Worm (Caenorhabditis elegans) whole organism, mixed stage, embryonic: ENCODE results near the gene nhr-281.

Source experiments
- M03D4.4 ChIP-seq: sonication (generic microtip); optimal IDR thresholded peaks from 2 replicates; lab custom pipeline; 2017; ENCODE audit warnings: mild to moderate bottlenecking, missing genetic modification characterization, missing compliant biosample characterization
- bed-3 ChIP-seq: fragments of 200-800 bp; sonication (Bioruptor generic); optimal IDR thresholded peaks from 3 replicates; lab custom pipeline; 2018; ENCODE audit warnings: mild to moderate bottlenecking, missing genetic modification characterization, moderate library complexity, missing compliant biosample characterization
- blmp-1 ChIP-seq: fragments of 150-350 bp; optimal IDR thresholded peaks from 2 replicates; lab custom pipeline; 2014; ENCODE audit warnings: missing biosample characterization, missing genetic modification characterization
- ceh-39 ChIP-seq: fragments of 150-350 bp; optimal IDR thresholded peaks from 2 replicates; lab custom pipeline; 2014; ENCODE audit warnings: missing biosample characterization, missing genetic modification characterization
- ceh-43 ChIP-seq: fragments of 200-800 bp; sonication (Bioruptor generic); optimal IDR thresholded peaks from 2 replicates; lab custom pipeline; 2018; ENCODE audit warnings: mild to moderate bottlenecking, missing genetic modification characterization, moderate library complexity, missing compliant biosample characterization
- ceh-83 ChIP-seq: fragments of 200-800 bp; sonication (Bioruptor generic); optimal IDR thresholded peaks from 2 replicates; lab custom pipeline; 2018; ENCODE audit warnings: mild to moderate bottlenecking, missing genetic modification characterization, missing compliant biosample characterization
- ces-1 ChIP-seq: fragments of 150-350 bp; optimal IDR thresholded peaks from 2 replicates; lab custom pipeline; 2014; ENCODE audit warnings: missing biosample characterization, missing genetic modification reagents, missing genetic modification characterization
- cnd-1 ChIP-seq: fragments of 200-800 bp; sonication (Bioruptor generic); optimal IDR thresholded peaks from 2 replicates; lab custom pipeline; 2018; ENCODE audit warnings: mild to moderate bottlenecking, missing genetic modification characterization, missing compliant biosample characterization
- drap-1 ChIP-seq: fragments of 200-800 bp; sonication (Bioruptor generic); optimal IDR thresholded peaks from 3 replicates; lab custom pipeline; 2018; ENCODE audit warnings: mild to moderate bottlenecking, missing genetic modification characterization, missing compliant biosample characterization
- flh-1 ChIP-seq: fragments of 200-800 bp; sonication (Bioruptor generic); optimal IDR thresholded peaks from 2 replicates; lab custom pipeline; 2018; ENCODE audit warnings: mild to moderate bottlenecking, missing genetic modification characterization, moderate library complexity, missing compliant biosample characterization
- ham-2 ChIP-seq: fragments of 200-800 bp; sonication (Bioruptor generic); optimal IDR thresholded peaks from 2 replicates; lab custom pipeline; 2018; ENCODE audit warnings: mild to moderate bottlenecking, missing genetic modification characterization, missing compliant biosample characterization
- hlh-1 ChIP-seq: fragments of 150-350 bp; optimal IDR thresholded peaks from 2 replicates; lab custom pipeline; 2014; ENCODE audit warnings: missing biosample characterization, missing genetic modification reagents, missing genetic modification characterization
- lin-13 ChIP-seq: fragments of 150-350 bp; optimal IDR thresholded peaks from 2 replicates; lab custom pipeline; 2014; ENCODE audit warnings: missing biosample characterization, missing genetic modification characterization
- lin-32 ChIP-seq: fragments of 200-800 bp; sonication (Bioruptor generic); optimal IDR thresholded peaks from 2 replicates; lab custom pipeline; 2018; ENCODE audit warnings: mild to moderate bottlenecking, missing genetic modification characterization, missing compliant biosample characterization
- lsy-2 ChIP-seq: fragments of 150-350 bp; optimal IDR thresholded peaks from 2 replicates; lab custom pipeline; 2014; ENCODE audit warnings: missing biosample characterization, missing genetic modification characterization
- mep-1 ChIP-seq: fragments of 150-350 bp; optimal IDR thresholded peaks from 2 replicates; lab custom pipeline; 2017; ENCODE audit warnings: missing biosample characterization, missing genetic modification reagents, missing genetic modification characterization, inconsistent platforms
- mls-2 ChIP-seq: sonication (generic microtip); optimal IDR thresholded peaks from 2 replicates; lab custom pipeline; 2016; ENCODE audit warnings: mild to moderate bottlenecking, missing genetic modification characterization, moderate library complexity, missing compliant biosample characterization
- nhr-12 ChIP-seq: fragments of 150-350 bp; optimal IDR thresholded peaks from 2 replicates; lab custom pipeline; 2014; ENCODE audit warnings: missing biosample characterization, missing genetic modification characterization
- nhr-2 ChIP-seq: fragments of 150-350 bp; optimal IDR thresholded peaks from 2 replicates; lab custom pipeline; 2014; ENCODE audit warnings: missing biosample characterization, missing genetic modification characterization
- nhr-237 ChIP-seq: fragments of 150-350 bp; optimal IDR thresholded peaks from 2 replicates; lab custom pipeline; 2014; ENCODE audit warnings: missing biosample characterization, missing genetic modification characterization
- nhr-28 ChIP-seq: fragments of 150-350 bp; optimal IDR thresholded peaks from 2 replicates; lab custom pipeline; 2014; ENCODE audit warnings: missing biosample characterization, missing genetic modification characterization
- nhr-76 ChIP-seq: sonication (generic microtip); optimal IDR thresholded peaks from 2 replicates; lab custom pipeline; 2017; ENCODE audit warnings: missing biosample characterization, missing genetic modification characterization
- pha-4 ChIP-seq: fragments of 150-350 bp; optimal IDR thresholded peaks from 2 replicates; lab custom pipeline; 2018; ENCODE audit warnings: missing biosample characterization, missing genetic modification reagents, missing genetic modification characterization
- sem-2 ChIP-seq: fragments of 200-800 bp; sonication (Bioruptor generic); optimal IDR thresholded peaks from 2 replicates; lab custom pipeline; 2018; ENCODE audit warnings: mild to moderate bottlenecking, missing genetic modification characterization, missing compliant biosample characterization
- snpc-4 ChIP-seq: fragments of 150-350 bp; optimal IDR thresholded peaks from 2 replicates; lab custom pipeline; 2014; ENCODE audit warnings: missing biosample characterization, missing genetic modification characterization
- sptf-1 ChIP-seq: sonication (generic microtip); optimal IDR thresholded peaks from 2 replicates; lab custom pipeline; 2017; ENCODE audit warnings: mild to moderate bottlenecking, missing genetic modification characterization, moderate library complexity, missing compliant biosample characterization
- tbx-8 ChIP-seq: fragments of 200-800 bp; sonication (Bioruptor generic); optimal IDR thresholded peaks from 2 replicates; lab custom pipeline; 2018; ENCODE audit warnings: mild to moderate bottlenecking, missing genetic modification characterization, moderate library complexity, missing compliant biosample characterization
- unc-120 ChIP-seq: sonication (generic microtip); optimal IDR thresholded peaks from 2 replicates; lab custom pipeline; 2017; ENCODE audit warnings: missing genetic modification characterization, missing compliant biosample characterization; ENCODE audit not compliant: poor library complexity, severe bottlenecking
- unc-39 ChIP-seq: fragments of 150-350 bp; optimal IDR thresholded peaks from 2 replicates; lab custom pipeline; 2014; ENCODE audit warnings: missing biosample characterization, missing genetic modification characterization
- unc-62 ChIP-seq: fragments of 150-350 bp; optimal IDR thresholded peaks from 2 replicates; lab custom pipeline; 2014; ENCODE audit warnings: missing biosample characterization, missing genetic modification reagents, missing genetic modification characterization
- ztf-11 ChIP-seq: fragments of 150-350 bp; optimal IDR thresholded peaks from 2 replicates; lab custom pipeline; 2014; ENCODE audit warnings: missing biosample characterization, missing genetic modification characterization

nhr-281 gene

ce11 chrX:14132677-14133076 lies 19.4 kb upstream of the nhr-281 start:
- TF ChIP-seq ces-1 (no peak), ceh-39 (tag; lab: Kevin White, UChicago) (no peak), nhr-237 (tag; lab: Kevin White, UChicago) (no peak), mls-2 (tag; lab: Kevin White, UChicago) (no peak), tbx-8 (GFP tag; lab: Kevin White, UChicago) (no peak), nhr-28 (tag; lab: Kevin White, UChicago) (no peak), lin-32 (no peak), bed-3 (GFP tag; lab: Kevin White, UChicago) (no peak), nhr-12 (no peak), nhr-76 (tag; lab: Kevin White, UChicago) (no peak), unc-120 (tag; lab: Kevin White, UChicago) (no peak), lin-13 (tag; lab: Kevin White, UChicago) (no peak)

DNA sequence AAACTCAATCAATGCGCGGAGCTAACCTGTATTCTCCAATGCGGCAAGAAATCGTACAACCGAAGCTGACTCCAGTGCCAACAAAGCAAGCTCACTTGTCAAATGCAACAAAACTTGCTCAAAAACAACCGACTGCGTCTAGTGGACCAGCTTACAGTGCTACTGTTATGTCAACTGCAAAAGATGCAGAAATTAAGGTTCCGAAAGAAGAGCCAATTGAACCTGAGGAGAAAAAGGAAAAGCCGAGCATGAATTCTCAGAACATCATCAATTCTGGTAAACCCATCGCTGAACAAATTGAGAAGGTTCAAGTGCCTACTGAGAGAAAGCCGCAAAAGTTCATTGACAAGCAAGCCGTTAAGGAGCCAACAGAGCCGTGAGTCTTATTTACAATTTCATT lies 18.2 kb upstream of the nhr-281 start:
- TF ChIP-seq unc-120 (tag; lab: Kevin White, UChicago) (no peak), M03D4.4 (no peak), sptf-1 (tag; lab: Kevin White, UChicago) (no peak), ham-2 (no peak)
- TF ChIP-seq, all 35 proteins: peak for 0

DNA sequence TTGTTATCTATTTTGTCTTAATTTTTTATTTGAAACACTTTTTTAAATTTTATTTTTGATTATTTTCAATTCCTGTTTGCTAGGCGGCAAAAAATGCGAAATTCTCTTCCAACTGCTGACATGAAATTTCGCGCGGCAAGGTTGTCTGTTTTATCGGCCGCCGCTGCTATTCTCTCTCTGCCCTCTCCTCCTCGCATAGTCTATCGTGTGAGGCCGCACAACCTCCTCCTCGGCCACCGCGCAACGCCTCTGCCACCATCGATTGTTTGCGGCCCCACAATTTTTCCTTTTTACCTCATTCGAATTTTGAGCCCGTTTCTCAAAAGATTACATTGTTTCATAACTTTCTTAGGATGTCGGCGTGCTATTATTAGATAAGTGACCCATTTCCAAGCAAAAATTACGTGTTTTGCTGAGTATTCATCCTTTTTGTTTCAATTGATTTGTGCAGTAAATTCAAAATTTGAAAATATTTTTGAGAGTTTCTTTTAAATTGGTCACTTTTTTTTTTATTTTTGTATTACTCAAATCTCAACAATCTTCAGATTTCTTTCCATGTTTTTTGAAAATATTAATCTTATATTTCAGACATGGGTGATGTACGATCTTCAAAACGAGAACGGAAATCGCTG lies 14.2 kb upstream of the nhr-281 start, which contains the start of gene F28H6.4:
Gene F28H6.4 (plus strand): TSS at position 582 of the 632 bp plus-strand sequence.
- TF ChIP-seq ztf-11 (no peak), sptf-1 (tag; lab: Kevin White, UChicago) (peak; percentile 3)

- no peak for TF ChIP-seq drap-1
- no peak for TF ChIP-seq lin-32
- TF ChIP-seq lsy-2: no peak
- TF ChIP-seq ztf-11: no peak
- no peak for TF ChIP-seq unc-39
- no peak for TF ChIP-seq unc-62 (GFP tag; lab: Kevin White, UChicago)
- TF ChIP-seq nhr-76 (tag; lab: Kevin White, UChicago): no peak
- TF ChIP-seq lin-13 (tag; lab: Kevin White, UChicago): no peak
- TF ChIP-seq ceh-83 (GFP tag; lab: Kevin White, UChicago): no peak
- no peak for TF ChIP-seq M03D4.4
- no peak for TF ChIP-seq ceh-43
- TF ChIP-seq cnd-1 (tag; lab: Kevin White, UChicago): no peak
- TF ChIP-seq blmp-1: no peak
- no peak for TF ChIP-seq nhr-237 (tag; lab: Kevin White, UChicago)
- no peak for TF ChIP-seq mep-1 (tag; lab: Kevin White, UChicago)
Measured at ce11 chrX:14125870-14126269, 12.6 kb upstream of the nhr-281 start, which contains the start of gene F28H6.6. TSS of gene F28H6.6 (minus strand) at chrX:14125879.

DNA sequence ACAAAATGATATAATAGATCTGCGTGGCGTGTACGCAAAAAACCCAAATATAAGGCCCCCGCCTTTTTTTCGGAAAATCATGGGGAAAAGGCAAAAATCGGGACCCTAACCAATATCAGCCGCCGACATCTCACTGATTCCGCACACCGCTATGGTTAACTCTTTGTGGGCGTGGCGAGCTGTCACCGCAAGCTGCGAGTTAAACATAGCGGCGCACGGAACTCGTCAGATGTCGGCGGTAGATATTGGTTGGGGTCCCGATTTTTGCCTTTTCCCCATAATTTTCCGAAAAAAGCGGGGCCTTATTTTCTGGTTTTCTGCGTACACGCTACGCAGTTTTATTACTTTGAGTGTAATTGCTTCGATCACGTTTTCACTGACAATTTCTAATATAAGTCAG lies 5.5 kb upstream of the nhr-281 start:
- TF ChIP-seq unc-39 (no peak), ceh-83 (GFP tag; lab: Kevin White, UChicago) (no peak), nhr-2 (tag; lab: Kevin White, UChicago) (no peak), flh-1 (GFP tag; lab: Kevin White, UChicago) (no peak), M03D4.4 (no peak), tbx-8 (GFP tag; lab: Kevin White, UChicago) (no peak), nhr-76 (tag; lab: Kevin White, UChicago) (no peak), unc-62 (GFP tag; lab: Kevin White, UChicago) (no peak), bed-3 (GFP tag; lab: Kevin White, UChicago) (no peak), ces-1 (no peak)
- TF ChIP-seq, all 35 proteins: peak for 0

- peak; percentile 51 for TF ChIP-seq hlh-1 (tag; lab: Kevin White, UChicago)
- no peak for TF ChIP-seq lsy-2
- peak; percentile 91 for TF ChIP-seq ceh-43
- TF ChIP-seq unc-62 (GFP tag; lab: Kevin White, UChicago): peak; percentile 40
- no peak for TF ChIP-seq ceh-39 (tag; lab: Kevin White, UChicago)
- peak; percentile 95 for TF ChIP-seq M03D4.4
- TF ChIP-seq pha-4: no peak
- no peak for TF ChIP-seq unc-39
- TF ChIP-seq lin-32: peak; percentile 90
- peak; percentile 97 for TF ChIP-seq ceh-83 (GFP tag; lab: Kevin White, UChicago)
- no peak for TF ChIP-seq snpc-4 (tag; lab: Kevin White, UChicago)
- TF ChIP-seq flh-1 (GFP tag; lab: Kevin White, UChicago): peak; percentile 82
- peak; percentile 96 for TF ChIP-seq sptf-1 (tag; lab: Kevin White, UChicago)
- peak; percentile 76 for TF ChIP-seq blmp-1
- TF ChIP-seq ham-2: peak; percentile 82
- peak; percentile 89 for TF ChIP-seq sem-2 (GFP tag; lab: Kevin White, UChicago)
- no peak for TF ChIP-seq nhr-237 (tag; lab: Kevin White, UChicago)
- TF ChIP-seq ztf-11: peak; percentile 32
- peak; percentile 90 for TF ChIP-seq unc-120 (tag; lab: Kevin White, UChicago)
- TF ChIP-seq mls-2 (tag; lab: Kevin White, UChicago): peak; percentile 97
- TF ChIP-seq tbx-8 (GFP tag; lab: Kevin White, UChicago): peak; percentile 89
- peak; percentile 39 for TF ChIP-seq lin-13 (tag; lab: Kevin White, UChicago)
- TF ChIP-seq drap-1: peak; percentile 93
- peak; percentile 95 for TF ChIP-seq cnd-1 (tag; lab: Kevin White, UChicago)
- TF ChIP-seq bed-3 (GFP tag; lab: Kevin White, UChicago): peak; percentile 84
Measured at ce11 chrX:14115480-14116161, 2.4 kb upstream of the nhr-281 start, which contains the start of gene F28H6.7. TSS of gene F28H6.7 (plus strand) at chrX:14116111.
